Worm (Caenorhabditis elegans): ENCODE measurements around the gene nhr-30.

The nhr-30 gene

DNA sequence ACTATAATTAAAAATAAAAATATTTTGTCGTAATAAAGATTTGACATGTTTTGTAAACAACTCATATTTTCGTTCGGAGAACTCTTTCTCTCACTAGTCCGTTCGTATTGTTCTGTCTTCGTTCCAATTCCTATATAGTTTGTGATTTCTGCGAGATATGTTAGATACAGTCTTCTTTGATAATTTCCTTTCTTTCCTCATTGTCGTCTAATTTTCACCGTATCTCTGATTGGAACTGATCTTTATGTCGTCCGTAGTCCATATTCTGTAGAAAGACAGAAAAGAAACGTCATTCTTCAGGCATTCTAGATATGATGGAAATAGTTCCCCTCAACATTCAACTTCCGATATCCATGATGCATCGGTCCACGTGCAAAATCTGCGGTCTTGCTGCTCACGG is at the start of gene nhr-30:
Gene nhr-30 (plus strand): TSS at position 301 of the 400 bp plus-strand sequence.
- TF ChIP-seq Y55F3AM.14 (GFP tag; optimal IDR thresholded peaks at IDR 0.05) (no peak), nhr-129 (tag; optimal IDR thresholded peaks at IDR 0.05) (no peak), lin-13 (GFP tag; optimal IDR thresholded peaks at IDR 0.05) (no peak), F13H6.1 (tag; optimal IDR thresholded peaks at IDR 0.05) (no peak), mbf-1 (tag; optimal IDR thresholded peaks at IDR 0.05) (no peak), unc-55 (GFP tag; optimal IDR thresholded peaks at IDR 0.05) (no peak), nhr-77 (tag; optimal IDR thresholded peaks at IDR 0.05) (no peak), snpc-4 (tag; optimal IDR thresholded peaks at IDR 0.05) (no peak), nhr-12 (tag; optimal IDR thresholded peaks at IDR 0.05) (no peak), R02D3.7 (tag; optimal IDR thresholded peaks at IDR 0.05) (no peak), lin-39 (tag; optimal IDR thresholded peaks at IDR 0.05) (no peak), C34F6.9 (tag; optimal IDR thresholded peaks at IDR 0.05) (no peak), ama-1 (optimal IDR thresholded peaks at IDR 0.05) (no peak)

- TF ChIP-seq sma-9 (GFP tag; optimal IDR thresholded peaks at IDR 0.05), result no peak
- no peak for TF ChIP-seq sma-9 (tag; optimal IDR thresholded peaks at IDR 0.05)
- no peak for TF ChIP-seq nhr-23 (tag; optimal IDR thresholded peaks at IDR 0.05)
- TF ChIP-seq mdl-1 (tag; optimal IDR thresholded peaks at IDR 0.05), result no peak
- no peak for TF ChIP-seq zag-1 (tag; optimal IDR thresholded peaks at IDR 0.05)
- TF ChIP-seq F13H6.1 (tag; optimal IDR thresholded peaks at IDR 0.05), result no peak
- no peak for TF ChIP-seq nhr-77 (tag; optimal IDR thresholded peaks at IDR 0.05)
- TF ChIP-seq ceh-16 (tag; optimal IDR thresholded peaks at IDR 0.05), result no peak
- no peak for TF ChIP-seq lin-11 (tag; optimal IDR thresholded peaks at IDR 0.05)
- TF ChIP-seq nhr-129 (tag; optimal IDR thresholded peaks at IDR 0.05), result no peak
- TF ChIP-seq snpc-4 (tag; optimal IDR thresholded peaks at IDR 0.05), result no peak
- TF ChIP-seq ztf-11 (tag; optimal IDR thresholded peaks at IDR 0.05), result no peak
- no peak for TF ChIP-seq mbf-1 (tag; optimal IDR thresholded peaks at IDR 0.05)
- TF ChIP-seq nhr-21 (tag; optimal IDR thresholded peaks at IDR 0.05), result no peak
These were observed 43.8 kb upstream of the nhr-30 start, which contains the start of gene F59E11.2 for ce11 chrV:9001175-9001574. F59E11.2 (plus strand) TSS chrV:9001475.

ce11 chrV:9003291-9003690 is 41.7 kb upstream of the nhr-30 start, which contains the start of gene srx-1:
srx-1 (plus strand) TSS chrV:9003672.
- TF ChIP-seq ama-1 (optimal IDR thresholded peaks at IDR 0.05) (no peak), mbf-1 (tag; optimal IDR thresholded peaks at IDR 0.05) (no peak), mdl-1 (tag; optimal IDR thresholded peaks at IDR 0.05) (no peak), unc-55 (GFP tag; optimal IDR thresholded peaks at IDR 0.05) (no peak)

DNA sequence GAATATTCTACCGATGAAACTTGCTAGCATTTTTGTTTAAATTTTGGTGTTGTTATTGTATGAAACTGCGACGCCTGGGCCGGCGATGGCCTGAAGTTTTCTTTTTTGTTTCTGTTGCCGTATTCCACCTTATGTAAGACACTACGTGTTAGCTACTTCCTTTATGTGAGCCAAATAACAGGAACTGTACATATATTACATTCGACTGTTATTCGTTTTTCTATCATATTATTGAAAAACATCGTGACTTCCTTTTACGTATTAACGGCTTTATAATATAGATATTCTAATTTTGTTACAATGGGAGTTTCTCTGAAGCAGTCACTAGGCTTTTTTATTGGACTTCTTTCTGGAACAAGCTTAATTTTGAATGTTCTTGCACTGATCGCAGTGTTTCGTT is 39.7 kb upstream of the nhr-30 start, which contains the start of gene srx-3:
Gene srx-3 (plus strand): TSS at position 301 of the 400 bp plus-strand sequence.
- TF ChIP-seq nhr-23 (tag; optimal IDR thresholded peaks at IDR 0.05) (no peak), mab-5 (tag; optimal IDR thresholded peaks at IDR 0.05) (no peak), nhr-237 (tag; optimal IDR thresholded peaks at IDR 0.05) (no peak), lin-13 (GFP tag; optimal IDR thresholded peaks at IDR 0.05) (no peak), ceh-82 (tag; optimal IDR thresholded peaks at IDR 0.05) (no peak), skn-1 (tag; optimal IDR thresholded peaks at IDR 0.05) (no peak), nhr-6 (tag; optimal IDR thresholded peaks at IDR 0.05) (no peak), snpc-4 (tag; optimal IDR thresholded peaks at IDR 0.05) (no peak), nhr-12 (tag; optimal IDR thresholded peaks at IDR 0.05) (no peak), nhr-25 (tag; optimal IDR thresholded peaks at IDR 0.05) (no peak)

ce11 chrV:9009175-9009574 is 35.8 kb upstream of the nhr-30 start, which contains the start of gene srx-2:
srx-2 (plus strand) TSS chrV:9009475.
- TF ChIP-seq mdl-1 (tag; optimal IDR thresholded peaks at IDR 0.05), result no peak
- no peak for TF ChIP-seq elt-1 (tag; optimal IDR thresholded peaks at IDR 0.05)
- no peak for TF ChIP-seq dmd-4 (tag; optimal IDR thresholded peaks at IDR 0.05)
- no peak for TF ChIP-seq nhr-77 (tag; optimal IDR thresholded peaks at IDR 0.05)
- TF ChIP-seq unc-55 (GFP tag; optimal IDR thresholded peaks at IDR 0.05), result no peak
- no peak for TF ChIP-seq ZK546.5 (tag; optimal IDR thresholded peaks at IDR 0.05)

- TF ChIP-seq unc-62 (GFP tag; optimal IDR thresholded peaks at IDR 0.05) (no peak), nhr-12 (tag; optimal IDR thresholded peaks at IDR 0.05) (no peak), mab-5 (tag; optimal IDR thresholded peaks at IDR 0.05) (no peak), ztf-4 (tag; optimal IDR thresholded peaks at IDR 0.05) (no peak), egl-27 (tag; optimal IDR thresholded peaks at IDR 0.05) (no peak)
These were observed 31.2 kb upstream of the nhr-30 start, which contains the start of gene srh-201 for ce11 chrV:9013765-9014164. srh-201 (minus strand) TSS chrV:9013865.
